Worm (Caenorhabditis elegans): ENCODE measurements around the gene tpi-1.

DNA sequence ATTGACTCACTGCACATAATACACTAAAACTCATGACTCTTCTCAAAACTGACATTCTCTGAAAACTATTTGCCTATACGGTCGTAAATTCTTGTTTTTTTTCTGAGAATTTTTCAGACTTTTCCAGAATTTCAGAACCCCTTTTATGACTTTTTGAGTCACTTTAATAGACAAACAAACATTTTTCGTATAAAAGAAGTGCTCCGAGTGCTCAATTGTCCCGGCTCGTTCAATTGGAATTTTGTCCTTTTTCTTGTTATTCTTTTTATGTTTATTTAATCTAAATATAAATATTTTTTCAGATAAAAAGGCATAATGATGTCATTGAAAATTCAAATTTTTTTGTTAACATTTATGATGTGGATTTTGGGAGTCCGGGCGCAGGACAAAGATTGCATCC lies 40.0 kb downstream of the tpi-1 start, which contains the start of gene Y17G7B.23:
- TF ChIP-seq lin-29 (GFP tag; IDR thresholded peaks at IDR 0.05): no peak
- TF ChIP-seq nhr-11 (tag; optimal IDR thresholded peaks at IDR 0.05): no peak
- TF ChIP-seq cey-2 (tag; optimal IDR thresholded peaks at IDR 0.05; ENCODE audit: borderline replicate concordance, insufficient read depth): no peak
- TF ChIP-seq dpl-1 (GFP tag; optimal IDR thresholded peaks at IDR 0.05): no peak
- TF ChIP-seq ceh-28 (tag; optimal IDR thresholded peaks at IDR 0.05): no peak
- no peak for TF ChIP-seq ctbp-1 (GFP tag; IDR thresholded peaks at IDR 0.05)
- TF ChIP-seq ceh-82 (tag; optimal IDR thresholded peaks at IDR 0.05): no peak
- TF ChIP-seq nhr-76 (tag; optimal IDR thresholded peaks at IDR 0.05): no peak
- no peak for TF ChIP-seq nhr-28 (tag; optimal IDR thresholded peaks at IDR 0.05)
- no peak for TF ChIP-seq aly-2 (tag; optimal IDR thresholded peaks at IDR 0.05)
- TF ChIP-seq pha-4 (GFP tag; IDR thresholded peaks at IDR 0.05): no peak
- no peak for TF ChIP-seq pha-4 (tag; optimal IDR thresholded peaks at IDR 0.05)
